Fruit fly (Drosophila melanogaster) whole organism, embryonic: Measurements from ENCODE around the gene Nepl9.

Source experiments
- Bgb ChIP-seq: fragments of 200-800 bp; sonication (Bioruptor generic); IDR thresholded peaks from 2 replicates; pipeline ENCODE4 v1.3.6; 2022; ENCODE audit warnings: missing biosample characterization, missing genetic modification characterization; ENCODE audit not compliant: partially characterized antibody
- CG10209 ChIP-seq: fragments of 200-800 bp; sonication (Bioruptor generic); optimal IDR thresholded peaks from 3 replicates; lab custom pipeline; 2017; ENCODE audit warnings: missing biosample characterization, mild to moderate bottlenecking, missing genetic modification characterization, missing genetic modification reagents
- CG10543 ChIP-seq: fragments of 200-800 bp; sonication (Bioruptor generic); optimal IDR thresholded peaks from 3 replicates; lab custom pipeline; 2017; ENCODE audit warnings: missing biosample characterization, mild to moderate bottlenecking, missing genetic modification characterization, moderate library complexity
- CG10565 ChIP-seq: fragments of 200-800 bp; sonication (Bioruptor generic); optimal IDR thresholded peaks from 3 replicates; lab custom pipeline; 2016; ENCODE audit warnings: missing biosample characterization, mild to moderate bottlenecking, missing genetic modification characterization
- CG12942 ChIP-seq: fragments of 200-800 bp; sonication (Bioruptor generic); optimal IDR thresholded peaks from 3 replicates; lab custom pipeline; 2016; ENCODE audit warnings: missing biosample characterization, missing genetic modification characterization
- CG15073 ChIP-seq: fragments of 200-800 bp; sonication (Bioruptor generic); optimal IDR thresholded peaks from 2 replicates; lab custom pipeline; 2016; ENCODE audit warnings: missing biosample characterization, missing genetic modification characterization
- CG15696 ChIP-seq: fragments of 200-800 bp; sonication (Bioruptor generic); optimal IDR thresholded peaks from 2 replicates; lab custom pipeline; 2019; ENCODE audit warnings: missing biosample characterization, mild to moderate bottlenecking, missing genetic modification characterization, moderate library complexity
- CG17328 ChIP-seq: fragments of 200-800 bp; sonication (Bioruptor generic); IDR thresholded peaks from 2 replicates; pipeline ENCODE4 v1.3.6; 2022; ENCODE audit warnings: missing biosample characterization, missing genetic modification characterization
- CG31224 ChIP-seq: fragments of 200-800 bp; sonication (Bioruptor generic); IDR thresholded peaks from 2 replicates; pipeline ENCODE4 v1.3.6; 2022; ENCODE audit warnings: missing biosample characterization, missing genetic modification characterization
- CG33557 ChIP-seq: fragments of 200-800 bp; sonication (Bioruptor generic); optimal IDR thresholded peaks from 2 replicates; lab custom pipeline; 2019; ENCODE audit warnings: missing biosample characterization, mild to moderate bottlenecking, missing genetic modification characterization, moderate library complexity
- CG3407 ChIP-seq: fragments of 200-800 bp; sonication (Bioruptor generic); optimal IDR thresholded peaks from 2 replicates; lab custom pipeline; 2018; ENCODE audit warnings: missing biosample characterization, mild to moderate bottlenecking, missing genetic modification characterization
- CG34422 ChIP-seq: fragments of 200-800 bp; sonication (Bioruptor generic); IDR thresholded peaks from 3 replicates; pipeline ENCODE4 v1.3.6; 2022; ENCODE audit warnings: missing biosample characterization, missing genetic modification characterization
- CG5245 ChIP-seq: fragments of 200-800 bp; sonication (Bioruptor generic); optimal IDR thresholded peaks from 3 replicates; lab custom pipeline; 2016; ENCODE audit warnings: missing biosample characterization, missing genetic modification characterization
- CG6654 ChIP-seq: fragments of 200-800 bp; sonication (Bioruptor generic); optimal IDR thresholded peaks from 2 replicates; lab custom pipeline; 2017; ENCODE audit warnings: missing biosample characterization, mild to moderate bottlenecking, missing genetic modification characterization
- CG6791 ChIP-seq: fragments of 200-800 bp; sonication (Bioruptor generic); IDR thresholded peaks from 3 replicates; pipeline ENCODE4 v1.3.6; 2022; ENCODE audit warnings: missing biosample characterization, missing genetic modification characterization; ENCODE audit not compliant: partially characterized antibody
- CG6813 ChIP-seq: fragments of 200-800 bp; sonication (Bioruptor generic); optimal IDR thresholded peaks from 2 replicates; lab custom pipeline; 2017; ENCODE audit warnings: missing biosample characterization, missing genetic modification characterization, mild to moderate bottlenecking, moderate library complexity, missing genetic modification reagents
- CG7745 ChIP-seq: fragments of 200-800 bp; sonication (Bioruptor generic); optimal IDR thresholded peaks from 2 replicates; lab custom pipeline; 2018; ENCODE audit warnings: missing biosample characterization, mild to moderate bottlenecking, missing genetic modification characterization, moderate library complexity
- CG9817 ChIP-seq: fragments of 200-800 bp; sonication (Bioruptor generic); optimal IDR thresholded peaks from 2 replicates; lab custom pipeline; 2018; ENCODE audit warnings: missing biosample characterization, mild to moderate bottlenecking, missing genetic modification characterization, moderate library complexity
- CTCF ChIP-seq: fragments of 200-800 bp; sonication (Bioruptor generic); optimal IDR thresholded peaks from 2 replicates; lab custom pipeline; 2017; ENCODE audit warnings: missing biosample characterization, mild to moderate bottlenecking, missing genetic modification characterization, moderate library complexity
- CrebB ChIP-seq: fragments of 200-800 bp; sonication (Bioruptor generic); optimal IDR thresholded peaks from 3 replicates; lab custom pipeline; 2018; ENCODE audit warnings: missing biosample characterization, mild to moderate bottlenecking, missing genetic modification characterization
- Dp ChIP-seq: fragments of 200-800 bp; sonication (Bioruptor generic); optimal IDR thresholded peaks from 2 replicates; lab custom pipeline; 2018; ENCODE audit warnings: missing biosample characterization, mild to moderate bottlenecking, missing genetic modification characterization, moderate library complexity
- Fer1 ChIP-seq: fragments of 200-800 bp; sonication (Bioruptor generic); optimal IDR thresholded peaks from 2 replicates; lab custom pipeline; 2017; ENCODE audit warnings: missing biosample characterization, mild to moderate bottlenecking, missing genetic modification characterization
- Gug ChIP-seq: fragments of 200-800 bp; sonication (Bioruptor generic); IDR thresholded peaks from 4 replicates; pipeline ENCODE4 v1.3.6; 2022; ENCODE audit warnings: missing biosample characterization, missing genetic modification characterization
- H15 ChIP-seq: fragments of 200-800 bp; sonication (Bioruptor generic); IDR thresholded peaks from 3 replicates; pipeline ENCODE4 v1.3.6; 2022; ENCODE audit warnings: missing biosample characterization, missing genetic modification characterization
- Hey ChIP-seq: fragments of 200-800 bp; sonication (Bioruptor generic); optimal IDR thresholded peaks from 3 replicates; lab custom pipeline; 2018; ENCODE audit warnings: missing biosample characterization, mild to moderate bottlenecking, missing genetic modification characterization
- HmgZ ChIP-seq: fragments of 200-800 bp; sonication (Bioruptor generic); optimal IDR thresholded peaks from 2 replicates; lab custom pipeline; 2018; ENCODE audit warnings: missing biosample characterization, mild to moderate bottlenecking, missing genetic modification characterization
- Hr51 ChIP-seq, 2 experiments: fragments of 200-800 bp; sonication (Bioruptor generic); optimal IDR thresholded peaks; 2 replicates in 1 of 2; 3 replicates in 1 of 2; lab custom pipeline; 2016 to 2018; ENCODE audit warnings: missing biosample characterization in 2 of 2, missing genetic modification characterization in 2 of 2, mild to moderate bottlenecking in 1 of 2, moderate library complexity in 1 of 2
- Jarid2 ChIP-seq: fragments of 200-800 bp; sonication (Bioruptor generic); optimal IDR thresholded peaks from 3 replicates; lab custom pipeline; 2017; ENCODE audit warnings: mild to moderate bottlenecking, missing biosample characterization, missing genetic modification reagents, missing genetic modification characterization
- Lhr ChIP-seq: fragments of 200-800 bp; sonication (Bioruptor generic); optimal IDR thresholded peaks from 3 replicates; lab custom pipeline; 2017; ENCODE audit warnings: mild to moderate bottlenecking, missing biosample characterization, missing genetic modification reagents, missing genetic modification characterization
- Myb ChIP-seq: fragments of 200-800 bp; sonication (Bioruptor generic); optimal IDR thresholded peaks from 2 replicates; lab custom pipeline; 2016; ENCODE audit warnings: missing biosample characterization, missing genetic modification characterization
- Opbp ChIP-seq: fragments of 200-800 bp; sonication (Bioruptor generic); IDR thresholded peaks from 3 replicates; pipeline ENCODE4 v1.3.6; 2022; ENCODE audit warnings: missing biosample characterization, missing genetic modification characterization; ENCODE audit not compliant: partially characterized antibody
- aop ChIP-seq: fragments of 200-800 bp; sonication (Bioruptor generic); IDR thresholded peaks from 2 replicates; pipeline ENCODE4 v1.3.6; 2022; ENCODE audit warnings: missing biosample characterization, missing genetic modification characterization
- ara ChIP-seq: fragments of 200-800 bp; sonication (Bioruptor generic); IDR thresholded peaks from 2 replicates; pipeline ENCODE4 v1.3.6; 2022; ENCODE audit warnings: missing biosample characterization, missing genetic modification characterization
- bab2 ChIP-seq: fragments of 200-800 bp; sonication (Bioruptor generic); optimal IDR thresholded peaks from 2 replicates; lab custom pipeline; 2016; ENCODE audit warnings: missing biosample characterization, missing genetic modification characterization
- chinmo ChIP-seq: fragments of 200-800 bp; sonication (Bioruptor generic); IDR thresholded peaks from 4 replicates; pipeline ENCODE4 v1.3.6; 2022; ENCODE audit warnings: missing biosample characterization, missing genetic modification characterization; ENCODE audit not compliant: partially characterized antibody
- crc ChIP-seq: fragments of 200-800 bp; sonication (Bioruptor generic); optimal IDR thresholded peaks from 2 replicates; lab custom pipeline; 2016; ENCODE audit warnings: missing biosample characterization, missing genetic modification characterization
- exex ChIP-seq: fragments of 200-800 bp; sonication (Bioruptor generic); optimal IDR thresholded peaks from 4 replicates; lab custom pipeline; 2018; ENCODE audit warnings: missing biosample characterization, mild to moderate bottlenecking, missing genetic modification characterization, moderate library complexity
- grn ChIP-seq: fragments of 200-800 bp; sonication (Bioruptor generic); optimal IDR thresholded peaks from 3 replicates; lab custom pipeline; 2017; ENCODE audit warnings: missing biosample characterization, missing genetic modification characterization
- gro ChIP-seq: fragments of 200-800 bp; sonication (Bioruptor generic); optimal IDR thresholded peaks from 2 replicates; lab custom pipeline; 2016; ENCODE audit warnings: missing biosample characterization, missing genetic modification characterization
- ind ChIP-seq: fragments of 200-800 bp; sonication (Bioruptor generic); optimal IDR thresholded peaks from 3 replicates; lab custom pipeline; 2016; ENCODE audit warnings: missing biosample characterization, missing genetic modification characterization
- lab ChIP-seq: fragments of 200-800 bp; sonication (Bioruptor generic); optimal IDR thresholded peaks from 3 replicates; lab custom pipeline; 2017; ENCODE audit warnings: missing biosample characterization, missing genetic modification characterization, mild to moderate bottlenecking, moderate library complexity, missing genetic modification reagents
- mam ChIP-seq: fragments of 200-800 bp; sonication (Bioruptor generic); optimal IDR thresholded peaks from 3 replicates; lab custom pipeline; 2016; ENCODE audit warnings: missing biosample characterization, missing genetic modification characterization
- oc ChIP-seq: fragments of 200-800 bp; sonication (Bioruptor generic); optimal IDR thresholded peaks from 2 replicates; lab custom pipeline; 2018; ENCODE audit warnings: missing biosample characterization, mild to moderate bottlenecking, missing genetic modification characterization, moderate library complexity
- scrt ChIP-seq: fragments of 200-800 bp; sonication (Bioruptor generic); optimal IDR thresholded peaks from 2 replicates; lab custom pipeline; 2018; ENCODE audit warnings: missing biosample characterization, mild to moderate bottlenecking, missing genetic modification characterization, moderate library complexity
- sr ChIP-seq: fragments of 200-800 bp; sonication (Bioruptor generic); IDR thresholded peaks from 3 replicates; pipeline ENCODE4 v1.3.6; 2022; ENCODE audit warnings: missing biosample characterization, missing genetic modification characterization
- tap ChIP-seq: fragments of 200-800 bp; optimal IDR thresholded peaks from 3 replicates; lab custom pipeline; 2019; ENCODE audit warnings: missing biosample characterization, mild to moderate bottlenecking, missing genetic modification characterization, moderate library complexity
- tin ChIP-seq: fragments of 200-800 bp; sonication (Bioruptor generic); optimal IDR thresholded peaks from 3 replicates; lab custom pipeline; 2016; ENCODE audit warnings: missing biosample characterization, missing genetic modification characterization
- tup ChIP-seq: fragments of 200-800 bp; sonication (Bioruptor generic); optimal IDR thresholded peaks from 2 replicates; lab custom pipeline; 2016; ENCODE audit warnings: missing biosample characterization, mild to moderate bottlenecking, missing genetic modification characterization, moderate library complexity
- vvl ChIP-seq: fragments of 200-800 bp; sonication (Bioruptor generic); IDR thresholded peaks from 2 replicates; pipeline ENCODE4 v1.3.6; 2022; ENCODE audit warnings: missing biosample characterization, missing genetic modification characterization
- wdn ChIP-seq: fragments of 200-800 bp; sonication (Bioruptor generic); IDR thresholded peaks from 2 replicates; pipeline ENCODE4 v1.3.6; 2022; ENCODE audit warnings: missing biosample characterization, missing genetic modification characterization

Gene Nepl9

DNA sequence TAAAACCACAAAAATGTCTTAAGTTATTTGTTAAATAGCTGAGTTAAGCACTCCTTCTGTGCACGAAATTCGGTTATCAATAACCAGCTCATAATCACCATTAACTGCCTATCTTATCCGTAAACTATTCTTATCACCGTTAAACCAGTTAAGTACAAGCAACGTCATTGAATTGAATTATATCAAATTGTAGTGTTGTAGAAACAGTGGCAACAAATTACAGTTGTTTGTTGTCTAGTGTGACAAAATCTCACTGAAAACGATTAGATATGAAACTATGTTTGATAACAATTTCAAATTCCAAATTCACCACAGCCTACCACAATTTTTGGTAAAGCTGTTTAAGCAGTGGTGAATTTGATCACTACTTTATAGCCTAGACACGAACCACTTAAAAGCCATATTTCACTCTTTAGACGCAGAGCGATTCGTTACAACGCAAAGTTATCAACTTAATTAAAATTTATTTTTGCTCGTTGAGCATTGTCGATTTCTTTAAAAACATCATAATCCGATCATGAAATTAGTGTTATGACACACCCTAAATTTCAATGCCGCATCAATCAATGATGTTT lies 35.4 kb downstream of the Nepl9 start (continued):
- TF ChIP-seq CrebB (tag; lab: Kevin White, UChicago) (no peak), Jarid2 (GFP tag; lab: Kevin White, UChicago) (no peak), CG15073 (no peak), CG6791 (GFP tag; lab: Robert Waterston, UW) (no peak), CG15696 (no peak), exex (tag; lab: Kevin White, UChicago) (peak; percentile 99), Hey (tag; lab: Kevin White, UChicago) (no peak), Opbp (peak; percentile 51; the same call in 1 of the 3 replicates), tin (GFP tag; lab: Kevin White, UChicago) (no peak), crc (GFP tag; lab: Kevin White, UChicago) (no peak), scrt (GFP tag; lab: Kevin White, UChicago) (no peak), CG12942 (GFP tag; lab: Kevin White, UChicago) (no peak), ara (GFP tag; lab: Robert Waterston, UW) (no peak), CG3407 (GFP tag; lab: Kevin White, UChicago) (no peak), tap (peak; percentile 17), CG33557 (GFP tag; lab: Kevin White, UChicago) (no peak), Fer1 (no peak), CTCF (peak; percentile 54), CG17328 (GFP tag; lab: Robert Waterston, UW) (no peak), CG6654 (GFP tag; lab: Kevin White, UChicago) (no peak), CG31224 (no peak), Lhr (GFP tag; lab: Kevin White, UChicago) (peak; percentile 34), CG10565 (GFP tag; lab: Kevin White, UChicago) (no peak), HmgZ (tag; lab: Kevin White, UChicago) (peak; percentile 4), tup (GFP tag; lab: Kevin White, UChicago) (no peak), CG10543 (GFP tag; lab: Kevin White, UChicago) (peak; percentile 4), H15 (GFP tag; lab: Robert Waterston, UW) (no peak), sr (GFP tag; lab: Robert Waterston, UW) (no peak), gro (GFP tag; lab: Kevin White, UChicago) (no peak), lab (peak; percentile 35), Bgb (GFP tag; lab: Robert Waterston, UW) (no peak), Myb (peak; percentile 67), vvl (no peak), oc (tag; lab: Kevin White, UChicago) (no peak), CG10209 (GFP tag; lab: Kevin White, UChicago) (no peak), grn (GFP tag; lab: Kevin White, UChicago) (peak; percentile 88), CG5245 (GFP tag; lab: Kevin White, UChicago) (no peak), CG7745 (tag; lab: Kevin White, UChicago) (no peak), bab2 (GFP tag; lab: Kevin White, UChicago) (no peak), Gug (GFP tag; lab: Robert Waterston, UW) (no peak), CG6813 (no peak), wdn (GFP tag; lab: Robert Waterston, UW) (no peak), ind (GFP tag; lab: Kevin White, UChicago) (no peak), Dp (GFP tag; lab: Kevin White, UChicago) (peak; percentile 74), mam (GFP tag; lab: Kevin White, UChicago) (no peak), aop (no peak), chinmo (GFP tag; lab: Robert Waterston, UW) (0 out of 4 replicates have a peak, but pooled peaks have one; percentile 18), Hr51 (GFP tag; optimal IDR thresholded peaks at IDR 0.05; lab: Kevin White, UChicago) (no peak), CG34422 (GFP tag; lab: Robert Waterston, UW) (no peak), CG9817 (no peak)
